Fruit fly (Drosophila melanogaster): Measurements from ENCODE around the gene CalpC.

The CalpC gene

dm6 chrX:16313078-16313875, 12.3 kb upstream of the CalpC start, which contains the start of the genes CG9915 and SWIP (continued):
- TF ChIP-seq cg (GFP tag; optimal IDR thresholded peaks at IDR 0.05) (peak; percentile 66), dysf (GFP tag; IDR thresholded peaks at IDR 0.05) (no peak), CG32767 (GFP tag; IDR thresholded peaks at IDR 0.05) (no peak), toy (GFP tag; IDR thresholded peaks at IDR 0.05) (no peak), CG33557 (GFP tag; optimal IDR thresholded peaks at IDR 0.05) (no peak), amos (GFP tag; IDR thresholded peaks at IDR 0.05; ENCODE audit: partially characterized antibody) (peak; percentile 60; the same call in 1 of the 2 replicates), fd96Cb (tag; optimal IDR thresholded peaks at IDR 0.05) (no peak), CG11560 (tag; IDR thresholded peaks at IDR 0.05) (no peak), row (GFP tag; IDR thresholded peaks at IDR 0.05) (peak; percentile 62; the same call in 2 of the 3 replicates), CG10321 (GFP tag; IDR thresholded peaks at IDR 0.05) (no peak), corto (GFP tag; optimal IDR thresholded peaks at IDR 0.05) (no peak), Lim3 (GFP tag; IDR thresholded peaks at IDR 0.05) (no peak), twi (tag; optimal IDR thresholded peaks at IDR 0.05) (no peak), CG17612 (GFP tag; IDR thresholded peaks at IDR 0.05) (no peak), CG11695 (GFP tag; IDR thresholded peaks at IDR 0.05) (no peak), knrl (GFP tag; IDR thresholded peaks at IDR 0.05; ENCODE audit: partially characterized antibody) (peak; percentile 12; the same call in 1 of the 3 replicates), CG34224 (GFP tag; IDR thresholded peaks at IDR 0.05; ENCODE audit: partially characterized antibody) (no peak; the same call in 2 of the 3 replicates), Nf-YA (GFP tag; IDR thresholded peaks at IDR 0.05) (no peak), lov (optimal IDR thresholded peaks at IDR 0.05) (no peak), lov (GFP tag; IDR thresholded peaks at IDR 0.05) (no peak), CG1832 (GFP tag; optimal IDR thresholded peaks at IDR 0.05) (no peak), Ptx1 (GFP tag; IDR thresholded peaks at IDR 0.05) (no peak), CG18764 (GFP tag; optimal IDR thresholded peaks at IDR 0.05) (peak; percentile 100), CG4404 (GFP tag; IDR thresholded peaks at IDR 0.05) (no peak), CoRest (tag; optimal IDR thresholded peaks at IDR 0.05) (peak; percentile 41), vfl (GFP tag; optimal IDR thresholded peaks at IDR 0.05) (no peak), CG3065 (GFP tag; optimal IDR thresholded peaks at IDR 0.05) (no peak), CG43689 (GFP tag; IDR thresholded peaks at IDR 0.05) (no peak), Opbp (GFP tag; IDR thresholded peaks at IDR 0.05; ENCODE audit: partially characterized antibody) (peak; percentile 79; the same call in 2 of the 3 replicates), CG3995 (GFP tag; optimal IDR thresholded peaks at IDR 0.05) (no peak), CG6791 (GFP tag; IDR thresholded peaks at IDR 0.05; ENCODE audit: partially characterized antibody) (peak; percentile 74), CG3838 (GFP tag; optimal IDR thresholded peaks at IDR 0.05) (no peak), mld (GFP tag; IDR thresholded peaks at IDR 0.05; ENCODE audit: partially characterized antibody) (peak; percentile 81), peb (GFP tag; IDR thresholded peaks at IDR 0.05) (no peak), pfk (GFP tag; optimal IDR thresholded peaks at IDR 0.05) (peak; percentile 97), CG2120 (GFP tag; optimal IDR thresholded peaks at IDR 0.05) (peak; percentile 24), cad (GFP tag; optimal IDR thresholded peaks at IDR 0.05) (no peak), salm (tag; optimal IDR thresholded peaks at IDR 0.05) (no peak), Scr (GFP tag; IDR thresholded peaks at IDR 0.05; ENCODE audit: partially characterized antibody) (peak; percentile 60), NC2α (GFP tag; optimal IDR thresholded peaks at IDR 0.05) (no peak), MBD-R2 (GFP tag; IDR thresholded peaks at IDR 0.05) (peak; percentile 27; the same call in 1 of the 2 replicates), CHES-1-like (GFP tag; optimal IDR thresholded peaks at IDR 0.05) (no peak), CG11398 (GFP tag; optimal IDR thresholded peaks at IDR 0.05) (no peak), oc (tag; optimal IDR thresholded peaks at IDR 0.05) (no peak), ind (GFP tag; optimal IDR thresholded peaks at IDR 0.05) (no peak), phol (tag; optimal IDR thresholded peaks at IDR 0.05) (peak; percentile 44), sens (GFP tag) (peak; percentile 35), dmrt11E (tag; optimal IDR thresholded peaks at IDR 0.05) (peak; percentile 51), z (GFP tag; IDR thresholded peaks at IDR 0.05) (no peak), CG10979 (tag; optimal IDR thresholded peaks at IDR 0.05) (peak; percentile 22)
